Worm (Caenorhabditis elegans) whole organism, L2 larva: Measurements from ENCODE around the gene F35H8.12.

Source experiments
- C34F6.9 ChIP-seq: fragments of 150-350 bp; optimal IDR thresholded peaks from 2 replicates; lab custom pipeline; 2014; ENCODE audit warnings: missing biosample characterization, missing genetic modification characterization
- F13H6.1 ChIP-seq: sonication (generic microtip); optimal IDR thresholded peaks from 2 replicates; lab custom pipeline; 2016; ENCODE audit warnings: missing genetic modification characterization, missing compliant biosample characterization
- R02D3.7 ChIP-seq: fragments of 150-350 bp; optimal IDR thresholded peaks from 2 replicates; lab custom pipeline; 2014; ENCODE audit warnings: missing biosample characterization, missing genetic modification characterization
- Y55F3AM.14 ChIP-seq: fragments of 200-800 bp; sonication (Bioruptor generic); optimal IDR thresholded peaks from 2 replicates; lab custom pipeline; 2018; ENCODE audit warnings: mild to moderate bottlenecking, missing genetic modification characterization, missing compliant biosample characterization
- ZK546.5 ChIP-seq: sonication (generic microtip); optimal IDR thresholded peaks from 2 replicates; lab custom pipeline; 2017; ENCODE audit warnings: missing biosample characterization, missing genetic modification characterization
- alr-1 ChIP-seq: fragments of 150-350 bp; optimal IDR thresholded peaks from 2 replicates; lab custom pipeline; 2014; ENCODE audit warnings: missing biosample characterization, missing genetic modification characterization
- aly-2 ChIP-seq: fragments of 150-350 bp; optimal IDR thresholded peaks from 2 replicates; lab custom pipeline; 2014; ENCODE audit warnings: missing biosample characterization, missing genetic modification characterization
- ama-1 ChIP-seq: fragments of 150-350 bp; optimal IDR thresholded peaks from 2 replicates; lab custom pipeline; 2018; ENCODE audit warnings: inconsistent platforms
- blmp-1 ChIP-seq: sonication (generic microtip); optimal IDR thresholded peaks from 2 replicates; lab custom pipeline; 2017; ENCODE audit warnings: missing genetic modification characterization, mild to moderate bottlenecking, missing compliant biosample characterization, antibody characterized with exemption, moderate library complexity; ENCODE audit not compliant: insufficient read depth
- ceh-16 ChIP-seq: fragments of 150-350 bp; optimal IDR thresholded peaks from 2 replicates; lab custom pipeline; 2014; ENCODE audit warnings: missing biosample characterization, missing genetic modification characterization
- ceh-82 ChIP-seq: fragments of 150-350 bp; optimal IDR thresholded peaks from 2 replicates; lab custom pipeline; 2014; ENCODE audit warnings: missing biosample characterization, missing genetic modification characterization
- crh-2 ChIP-seq: sonication (generic microtip); optimal IDR thresholded peaks from 2 replicates; lab custom pipeline; 2017; ENCODE audit warnings: missing biosample characterization, missing genetic modification characterization
- dmd-4 ChIP-seq: sonication (generic microtip); optimal IDR thresholded peaks from 2 replicates; lab custom pipeline; 2017; ENCODE audit warnings: missing biosample characterization, missing genetic modification characterization
- egl-27 ChIP-seq: sonication (generic microtip); optimal IDR thresholded peaks from 3 replicates; lab custom pipeline; 2017; ENCODE audit warnings: missing biosample characterization, missing genetic modification reagents, missing genetic modification characterization
- elt-1 ChIP-seq: fragments of 150-350 bp; optimal IDR thresholded peaks from 2 replicates; lab custom pipeline; 2014; ENCODE audit warnings: missing biosample characterization, missing genetic modification characterization
- elt-3 ChIP-seq: sonication (generic microtip); optimal IDR thresholded peaks from 2 replicates; lab custom pipeline; 2017; ENCODE audit warnings: missing biosample characterization, missing genetic modification characterization
- fos-1 ChIP-seq: fragments of 150-350 bp; optimal IDR thresholded peaks from 2 replicates; lab custom pipeline; 2014; ENCODE audit warnings: missing biosample characterization, missing genetic modification characterization
- gmeb-1 ChIP-seq: fragments of 150-350 bp; optimal IDR thresholded peaks from 2 replicates; lab custom pipeline; 2014; ENCODE audit warnings: missing biosample characterization, missing genetic modification characterization
- lin-11 ChIP-seq: fragments of 150-350 bp; sonication (generic microtip); optimal IDR thresholded peaks from 2 replicates; lab custom pipeline; 2014; ENCODE audit warnings: missing biosample characterization, missing genetic modification characterization, inconsistent platforms, mixed read lengths
- lin-13 ChIP-seq: fragments of 150-350 bp; optimal IDR thresholded peaks from 2 replicates; lab custom pipeline; 2014; ENCODE audit warnings: missing biosample characterization, missing genetic modification reagents, missing genetic modification characterization
- lin-39 ChIP-seq: fragments of 150-350 bp; optimal IDR thresholded peaks from 2 replicates; lab custom pipeline; 2014; ENCODE audit warnings: missing biosample characterization, missing genetic modification reagents, missing genetic modification characterization
- lsy-2 ChIP-seq, 2 experiments: fragments of 150-350 bp in 1 of 2; sonication (generic microtip) in 1 of 2; optimal IDR thresholded peaks; 2 replicates each; lab custom pipeline; 2014 to 2017; ENCODE audit warnings: missing biosample characterization in 2 of 2, missing genetic modification characterization in 2 of 2
- mab-5 ChIP-seq: fragments of 150-350 bp; optimal IDR thresholded peaks from 2 replicates; lab custom pipeline; 2014; ENCODE audit warnings: missing biosample characterization, missing genetic modification characterization
- mbf-1 ChIP-seq: sonication (generic microtip); optimal IDR thresholded peaks from 2 replicates; lab custom pipeline; 2017; ENCODE audit warnings: missing biosample characterization, missing genetic modification characterization
- mdl-1 ChIP-seq, 2 experiments: fragments of 150-350 bp in 1 of 2; sonication (generic microtip) in 1 of 2; optimal IDR thresholded peaks; 2 replicates each; lab custom pipeline; 2017; ENCODE audit warnings: missing biosample characterization in 2 of 2, missing genetic modification characterization in 2 of 2
- nhr-10 ChIP-seq: sonication (generic microtip); optimal IDR thresholded peaks from 2 replicates; lab custom pipeline; 2017; ENCODE audit warnings: missing biosample characterization, missing genetic modification characterization
- nhr-11 ChIP-seq: fragments of 150-350 bp; optimal IDR thresholded peaks from 2 replicates; lab custom pipeline; 2014; ENCODE audit warnings: missing biosample characterization, missing genetic modification characterization
- nhr-12 ChIP-seq: fragments of 150-350 bp; optimal IDR thresholded peaks from 2 replicates; lab custom pipeline; 2014; ENCODE audit warnings: missing biosample characterization, missing genetic modification characterization
- nhr-129 ChIP-seq: fragments of 150-350 bp; optimal IDR thresholded peaks from 2 replicates; lab custom pipeline; 2014; ENCODE audit warnings: missing biosample characterization, missing genetic modification characterization
- nhr-21 ChIP-seq: fragments of 150-350 bp; optimal IDR thresholded peaks from 2 replicates; lab custom pipeline; 2014; ENCODE audit warnings: missing biosample characterization, missing genetic modification characterization
- nhr-23 ChIP-seq: fragments of 150-350 bp; optimal IDR thresholded peaks from 2 replicates; lab custom pipeline; 2014; ENCODE audit warnings: missing biosample characterization, missing genetic modification reagents, missing genetic modification characterization
- nhr-237 ChIP-seq: fragments of 150-350 bp; optimal IDR thresholded peaks from 2 replicates; lab custom pipeline; 2014; ENCODE audit warnings: missing biosample characterization, missing genetic modification characterization
- nhr-25 ChIP-seq: fragments of 150-350 bp; sonication (generic microtip); optimal IDR thresholded peaks from 3 replicates; lab custom pipeline; 2014; ENCODE audit warnings: missing biosample characterization, missing genetic modification characterization
- nhr-6 ChIP-seq: fragments of 150-350 bp; optimal IDR thresholded peaks from 2 replicates; lab custom pipeline; 2014; ENCODE audit warnings: missing biosample characterization, missing genetic modification characterization
- nhr-77 ChIP-seq: fragments of 150-350 bp; optimal IDR thresholded peaks from 2 replicates; lab custom pipeline; 2014; ENCODE audit warnings: missing biosample characterization, missing genetic modification characterization
- peb-1 ChIP-seq: fragments of 150-350 bp; optimal IDR thresholded peaks from 2 replicates; lab custom pipeline; 2014; ENCODE audit warnings: missing biosample characterization, missing genetic modification characterization
- sem-4 ChIP-seq: fragments of 150-350 bp; optimal IDR thresholded peaks from 2 replicates; lab custom pipeline; 2014; ENCODE audit warnings: missing biosample characterization, missing genetic modification reagents, missing genetic modification characterization
- skn-1 ChIP-seq: sonication (generic microtip); optimal IDR thresholded peaks from 2 replicates; lab custom pipeline; 2017; ENCODE audit warnings: missing biosample characterization, missing genetic modification characterization
- sma-3 ChIP-seq: sonication (generic microtip); optimal IDR thresholded peaks from 2 replicates; lab custom pipeline; 2016; ENCODE audit warnings: missing genetic modification reagents, missing genetic modification characterization, missing compliant biosample characterization
- sma-9 ChIP-seq, 2 experiments: fragments of 150-350 bp in 1 of 2; sonication (generic microtip) in 1 of 2; optimal IDR thresholded peaks; 2 replicates each; lab custom pipeline; 2014 to 2016; ENCODE audit warnings: missing genetic modification characterization in 2 of 2, mild to moderate bottlenecking in 1 of 2, missing biosample characterization in 1 of 2, missing compliant biosample characterization in 1 of 2, missing genetic modification reagents in 1 of 2, moderate library complexity in 1 of 2
- snpc-4 ChIP-seq: fragments of 150-350 bp; optimal IDR thresholded peaks from 2 replicates; lab custom pipeline; 2014; ENCODE audit warnings: missing biosample characterization, missing genetic modification characterization
- unc-39 ChIP-seq: fragments of 150-350 bp; optimal IDR thresholded peaks from 2 replicates; lab custom pipeline; 2014; ENCODE audit warnings: missing biosample characterization, missing genetic modification characterization
- unc-55 ChIP-seq: fragments of 150-350 bp; sonication (generic microtip); optimal IDR thresholded peaks from 3 replicates; lab custom pipeline; 2014; ENCODE audit warnings: missing biosample characterization, missing genetic modification reagents, missing genetic modification characterization
- unc-62 ChIP-seq: fragments of 150-350 bp; optimal IDR thresholded peaks from 2 replicates; lab custom pipeline; 2014; ENCODE audit warnings: missing biosample characterization, missing genetic modification reagents, missing genetic modification characterization
- zag-1 ChIP-seq: fragments of 150-350 bp; optimal IDR thresholded peaks from 2 replicates; lab custom pipeline; 2014; ENCODE audit warnings: missing biosample characterization, missing genetic modification characterization
- ztf-1 ChIP-seq: fragments of 200-800 bp; sonication (Bioruptor generic); conservative IDR thresholded peaks from 2 replicates; pipeline ENCODE4 v1.3.6; 2022; ENCODE audit warnings: missing genetic modification characterization, missing compliant biosample characterization
- ztf-11 ChIP-seq: sonication (generic microtip); optimal IDR thresholded peaks from 2 replicates; lab custom pipeline; 2017; ENCODE audit warnings: missing biosample characterization, missing genetic modification characterization
- ztf-4 ChIP-seq: fragments of 150-350 bp; optimal IDR thresholded peaks from 2 replicates; lab custom pipeline; 2014; ENCODE audit warnings: missing biosample characterization, missing genetic modification characterization

Gene F35H8.12

ce11 chrII:9601069-9601468 is 49.4 kb downstream of the F35H8.12 start (continued):
- TF ChIP-seq nhr-10 (tag; lab: Kevin White, UChicago) = no peak
- no peak for TF ChIP-seq snpc-4 (tag; lab: Kevin White, UChicago)
- no peak for TF ChIP-seq skn-1 (tag; lab: Kevin White, UChicago)
- TF ChIP-seq sma-3 (GFP tag; lab: Kevin White, UChicago) = peak; percentile 84
- no peak for TF ChIP-seq zag-1 (tag; lab: Kevin White, UChicago)

ce11 chrII:9601679-9602078 is 50.0 kb downstream of the F35H8.12 start:
- TF ChIP-seq ceh-82 (no peak), nhr-77 (tag; lab: Kevin White, UChicago) (no peak), nhr-23 (tag; lab: Kevin White, UChicago) (no peak), elt-1 (no peak), nhr-129 (tag; lab: Kevin White, UChicago) (peak; percentile 86), mab-5 (no peak), lin-11 (tag; lab: Kevin White, UChicago) (no peak), nhr-21 (tag; lab: Kevin White, UChicago) (peak; percentile 12), sem-4 (tag; lab: Kevin White, UChicago) (peak; percentile 72), ama-1 (lab: Kevin White, UChicago) (no peak), mbf-1 (tag; lab: Kevin White, UChicago) (no peak), Y55F3AM.14 (GFP tag; lab: Kevin White, UChicago) (no peak), ztf-1 (GFP tag; lab: Robert Waterston, UW) (no peak), nhr-25 (peak; percentile 86), skn-1 (tag; lab: Kevin White, UChicago) (no peak), fos-1 (tag; lab: Kevin White, UChicago) (no peak), C34F6.9 (tag; lab: Kevin White, UChicago) (peak; percentile 36), aly-2 (tag; lab: Kevin White, UChicago) (no peak), peb-1 (tag; lab: Kevin White, UChicago) (no peak), dmd-4 (tag; lab: Kevin White, UChicago) (no peak), nhr-237 (tag; lab: Kevin White, UChicago) (no peak), ztf-11 (tag; lab: Kevin White, UChicago) (no peak), crh-2 (tag; lab: Kevin White, UChicago) (peak; percentile 75), lin-13 (peak; percentile 9), F13H6.1 (tag; lab: Kevin White, UChicago) (no peak), elt-3 (tag; lab: Kevin White, UChicago) (no peak), unc-39 (no peak), ZK546.5 (tag; lab: Kevin White, UChicago) (no peak), snpc-4 (tag; lab: Kevin White, UChicago) (no peak), ceh-16 (tag; lab: Kevin White, UChicago) (no peak), unc-55 (GFP tag; lab: Kevin White, UChicago) (no peak), unc-62 (no peak), nhr-12 (tag; lab: Kevin White, UChicago) (no peak), R02D3.7 (no peak), alr-1 (tag; lab: Kevin White, UChicago) (no peak), lsy-2 (tag; optimal IDR thresholded peaks at IDR 0.05; lab: Kevin White, UChicago) (peak in 1 of 2 experiments; percentile 60), blmp-1 (tag; lab: Kevin White, UChicago) (peak; percentile 68), sma-9 (GFP tag; optimal IDR thresholded peaks at IDR 0.05; lab: Kevin White, UChicago) (peak; percentile 87), sma-9 (tag; optimal IDR thresholded peaks at IDR 0.05; lab: Kevin White, UChicago) (no peak), egl-27 (tag; lab: Kevin White, UChicago) (no peak), mdl-1 (tag; optimal IDR thresholded peaks at IDR 0.05; lab: Kevin White, UChicago) (peak; percentile 3 to 70), zag-1 (tag; lab: Kevin White, UChicago) (no peak), lin-39 (no peak), nhr-10 (tag; lab: Kevin White, UChicago) (no peak), sma-3 (GFP tag; lab: Kevin White, UChicago) (peak; percentile 17), ztf-4 (tag; lab: Kevin White, UChicago) (peak; percentile 72), nhr-6 (tag; lab: Kevin White, UChicago) (peak; percentile 27), gmeb-1 (tag; lab: Kevin White, UChicago) (peak; percentile 54), nhr-11 (tag; lab: Kevin White, UChicago) (no peak)
